Worm (Caenorhabditis elegans) whole organism, L4 larva: Measurements from ENCODE around the gene nlp-55.
A peak's percentile ranks its signal among the peaks of the same experiment; 100 is the strongest.

Source experiments
- Y5F2A.4 ChIP-seq: fragments of 200-800 bp; sonication (Bioruptor generic); optimal IDR thresholded peaks from 2 replicates; lab custom pipeline; 2018; ENCODE audit warnings: mild to moderate bottlenecking, missing genetic modification characterization, missing compliant biosample characterization
- aly-2 ChIP-seq: sonication (generic microtip); optimal IDR thresholded peaks from 2 replicates; lab custom pipeline; 2018; ENCODE audit warnings: missing biosample characterization, missing genetic modification characterization
- ama-1 ChIP-seq: fragments of 150-350 bp; optimal IDR thresholded peaks from 2 replicates; lab custom pipeline; 2014; ENCODE audit warnings: inconsistent platforms, mixed read lengths
- lsy-2 ChIP-seq, 2 experiments: fragments of 150-350 bp in 1 of 2; sonication (generic microtip) in 1 of 2; optimal IDR thresholded peaks; 2 replicates each; lab custom pipeline; 2014 to 2017; ENCODE audit warnings: missing biosample characterization in 2 of 2, missing genetic modification characterization in 2 of 2
- mdl-1 ChIP-seq, 2 experiments: fragments of 150-350 bp in 1 of 2; sonication (generic microtip) in 1 of 2; optimal IDR thresholded peaks; 2 replicates each; lab custom pipeline; 2014 to 2017; ENCODE audit warnings: missing biosample characterization in 2 of 2, missing genetic modification characterization in 2 of 2
- nhr-28 ChIP-seq: fragments of 150-350 bp; optimal IDR thresholded peaks from 2 replicates; lab custom pipeline; 2014; ENCODE audit warnings: missing biosample characterization, missing genetic modification characterization
- nhr-76 ChIP-seq: fragments of 150-350 bp; optimal IDR thresholded peaks from 2 replicates; lab custom pipeline; 2014; ENCODE audit warnings: missing biosample characterization, missing genetic modification characterization
- sdz-12 ChIP-seq: fragments of 200-800 bp; sonication (Bioruptor generic); optimal IDR thresholded peaks from 2 replicates; lab custom pipeline; 2018; ENCODE audit warnings: mild to moderate bottlenecking, missing genetic modification characterization, missing compliant biosample characterization

- no peak for TF ChIP-seq Y5F2A.4
- no peak for TF ChIP-seq nhr-76 (tag; lab: Kevin White, UChicago)
- TF ChIP-seq ama-1, result no peak
- TF ChIP-seq lsy-2 (tag; optimal IDR thresholded peaks at IDR 0.05; lab: Kevin White, UChicago), result peak in 1 of 2 experiments; percentile 82
- TF ChIP-seq mdl-1 (tag; optimal IDR thresholded peaks at IDR 0.05; lab: Kevin White, UChicago), result no peak
- TF ChIP-seq nhr-28 (tag; lab: Kevin White, UChicago), result no peak
- TF ChIP-seq aly-2, result no peak
- no peak for TF ChIP-seq sdz-12
Observed at ce11 chrII:8276057-8276456, 19.1 kb downstream of the nlp-55 start, which contains the start of the genes gei-14 and slc-25A32.
